Worm (Caenorhabditis elegans) whole organism, L1 larva: ENCODE measurements around the gene C29F9.5.

Experiments used
- lsy-2 ChIP-seq, 2 experiments: fragments of 150-350 bp; optimal IDR thresholded peaks; 2 replicates each; lab custom pipeline; 2014; ENCODE audit warnings: missing biosample characterization in 2 of 2, missing genetic modification characterization in 2 of 2
- pqm-1 ChIP-seq: sonication (generic microtip); optimal IDR thresholded peaks from 3 replicates; lab custom pipeline; 2017; ENCODE audit warnings: missing biosample characterization, missing genetic modification characterization
- snu-23 ChIP-seq: sonication (generic microtip); optimal IDR thresholded peaks from 2 replicates; lab custom pipeline; 2016; ENCODE audit warnings: missing genetic modification characterization, missing compliant biosample characterization
- tbx-2 ChIP-seq: sonication (generic microtip); optimal IDR thresholded peaks from 2 replicates; lab custom pipeline; 2016; ENCODE audit warnings: missing genetic modification characterization, missing compliant biosample characterization
- unc-30 ChIP-seq: sonication (generic microtip); optimal IDR thresholded peaks from 2 replicates; lab custom pipeline; 2017; ENCODE audit warnings: missing biosample characterization, missing genetic modification characterization
- unc-62 ChIP-seq: fragments of 150-350 bp; optimal IDR thresholded peaks from 2 replicates; lab custom pipeline; 2014; ENCODE audit warnings: missing biosample characterization, missing genetic modification reagents, missing genetic modification characterization
- ztf-4 ChIP-seq: fragments of 150-350 bp; optimal IDR thresholded peaks from 2 replicates; lab custom pipeline; 2014; ENCODE audit warnings: missing biosample characterization, missing genetic modification characterization

ce11 chrIII:96196-96595 is 21.1 kb upstream of the C29F9.5 start:
- TF ChIP-seq pqm-1 (tag; lab: Kevin White, UChicago) (no peak), lsy-2 (tag; optimal IDR thresholded peaks at IDR 0.05; lab: Kevin White, UChicago) (peak; percentile 48 to 49), ztf-4 (tag; lab: Kevin White, UChicago) (no peak), unc-62 (no peak), unc-30 (no peak), snu-23 (GFP tag; lab: Kevin White, UChicago) (peak; percentile 72), tbx-2 (tag; lab: Kevin White, UChicago) (peak; percentile 62)
